Worm (Caenorhabditis elegans): Measurements from ENCODE around the gene lmd-3.

lmd-3 gene

ce11 chrV:8385879-8386530 is 58.6 kb downstream of the lmd-3 start, which contains the start of gene hsp-17:
Gene hsp-17, minus strand, starts transcription at chrV:8385929.
- TF ChIP-seq ets-7 (tag; optimal IDR thresholded peaks at IDR 0.05) = no peak
- TF ChIP-seq ceh-36 (tag; optimal IDR thresholded peaks at IDR 0.05) = no peak
- TF ChIP-seq ceh-13 (GFP tag; optimal IDR thresholded peaks at IDR 0.05) = no peak
- no peak for TF ChIP-seq scrt-1 (GFP tag; IDR thresholded peaks at IDR 0.05)
- no peak for TF ChIP-seq aly-1 (tag; optimal IDR thresholded peaks at IDR 0.05)

- no peak for TF ChIP-seq tra-4 (tag; optimal IDR thresholded peaks at IDR 0.05)
- no peak for TF ChIP-seq F13C5.2 (tag; optimal IDR thresholded peaks at IDR 0.05)
- TF ChIP-seq flt-1 (GFP tag; IDR thresholded peaks at IDR 0.05) = no peak
- no peak for TF ChIP-seq ets-7 (tag; optimal IDR thresholded peaks at IDR 0.05)
- TF ChIP-seq ceh-13 (GFP tag; optimal IDR thresholded peaks at IDR 0.05) = no peak
- TF ChIP-seq ama-1 (optimal IDR thresholded peaks at IDR 0.05) = no peak
- no peak for TF ChIP-seq tbx-11 (GFP tag; IDR thresholded peaks at IDR 0.05)
- TF ChIP-seq ceh-36 (tag; optimal IDR thresholded peaks at IDR 0.05) = no peak
- no peak for TF ChIP-seq hmbx-1 (tag; optimal IDR thresholded peaks at IDR 0.05)
- TF ChIP-seq sea-1 (GFP tag; conservative IDR thresholded peaks at IDR 0.05) = no peak
- TF ChIP-seq scrt-1 (GFP tag; IDR thresholded peaks at IDR 0.05) = no peak
- TF ChIP-seq tbx-37 (GFP tag; conservative IDR thresholded peaks at IDR 0.05) = no peak
Measured at ce11 chrV:8384809-8385208, 59.8 kb downstream of the lmd-3 start.

- TF ChIP-seq hmbx-1 (tag; optimal IDR thresholded peaks at IDR 0.05) (no peak), scrt-1 (GFP tag; IDR thresholded peaks at IDR 0.05) (no peak), F13C5.2 (tag; optimal IDR thresholded peaks at IDR 0.05) (no peak), ets-7 (tag; optimal IDR thresholded peaks at IDR 0.05) (no peak), B0310.2 (tag; optimal IDR thresholded peaks at IDR 0.05) (no peak), hmg-4 (GFP tag; optimal IDR thresholded peaks at IDR 0.05) (no peak)
Measured at ce11 chrV:8383716-8384115, 60.9 kb downstream of the lmd-3 start, which contains the start of gene F52E1.14. Gene F52E1.14, plus strand, starts transcription at chrV:8383922.

ce11 chrV:8380076-8380475 is 64.5 kb downstream of the lmd-3 start:
- TF ChIP-seq ceh-13 (GFP tag; optimal IDR thresholded peaks at IDR 0.05) (no peak), ama-1 (optimal IDR thresholded peaks at IDR 0.05) (no peak), ceh-36 (tag; optimal IDR thresholded peaks at IDR 0.05) (no peak), aly-1 (tag; optimal IDR thresholded peaks at IDR 0.05) (no peak), hmg-4 (GFP tag; optimal IDR thresholded peaks at IDR 0.05) (no peak)

- TF ChIP-seq ceh-13 (GFP tag; optimal IDR thresholded peaks at IDR 0.05) = no peak
- TF ChIP-seq tra-4 (tag; optimal IDR thresholded peaks at IDR 0.05) = no peak
- no peak for TF ChIP-seq hmg-4 (GFP tag; optimal IDR thresholded peaks at IDR 0.05)
- TF ChIP-seq pes-1 (GFP tag; IDR thresholded peaks at IDR 0.05) = no peak
- no peak for TF ChIP-seq aly-1 (tag; optimal IDR thresholded peaks at IDR 0.05)
- no peak for TF ChIP-seq scrt-1 (GFP tag; IDR thresholded peaks at IDR 0.05)
- no peak for TF ChIP-seq ama-1 (optimal IDR thresholded peaks at IDR 0.05)
- TF ChIP-seq B0310.2 (tag; optimal IDR thresholded peaks at IDR 0.05) = no peak
- TF ChIP-seq tbx-11 (GFP tag; IDR thresholded peaks at IDR 0.05) = no peak
- TF ChIP-seq ceh-36 (tag; optimal IDR thresholded peaks at IDR 0.05) = no peak
- no peak for TF ChIP-seq sea-1 (GFP tag; conservative IDR thresholded peaks at IDR 0.05)
- no peak for TF ChIP-seq F13C5.2 (tag; optimal IDR thresholded peaks at IDR 0.05)
- no peak for TF ChIP-seq hnd-1 (tag; optimal IDR thresholded peaks at IDR 0.05)
- TF ChIP-seq flt-1 (GFP tag; IDR thresholded peaks at IDR 0.05) = no peak
- no peak for TF ChIP-seq ets-7 (tag; optimal IDR thresholded peaks at IDR 0.05)
Measured at ce11 chrV:8379206-8379605, 65.4 kb downstream of the lmd-3 start, which contains the start of gene F52E1.5. Gene F52E1.5, plus strand, starts transcription at chrV:8379506.

ce11 chrV:8375849-8376248 is 68.8 kb downstream of the lmd-3 start, which contains the start of gene F38E1.3:
Gene F38E1.3, plus strand, starts transcription at chrV:8376149.
- TF ChIP-seq ceh-13 (GFP tag; optimal IDR thresholded peaks at IDR 0.05) (no peak), tbx-37 (GFP tag; conservative IDR thresholded peaks at IDR 0.05) (no peak), scrt-1 (GFP tag; IDR thresholded peaks at IDR 0.05) (no peak), sea-1 (GFP tag; conservative IDR thresholded peaks at IDR 0.05) (no peak), hmg-4 (GFP tag; optimal IDR thresholded peaks at IDR 0.05) (no peak), ceh-36 (tag; optimal IDR thresholded peaks at IDR 0.05) (no peak), pes-1 (GFP tag; IDR thresholded peaks at IDR 0.05) (no peak), aly-1 (tag; optimal IDR thresholded peaks at IDR 0.05) (no peak), tbx-11 (GFP tag; IDR thresholded peaks at IDR 0.05) (no peak), tra-4 (tag; optimal IDR thresholded peaks at IDR 0.05) (no peak), B0310.2 (tag; optimal IDR thresholded peaks at IDR 0.05) (no peak), flt-1 (GFP tag; IDR thresholded peaks at IDR 0.05) (no peak), hmbx-1 (tag; optimal IDR thresholded peaks at IDR 0.05) (no peak), hnd-1 (tag; optimal IDR thresholded peaks at IDR 0.05) (no peak), ets-7 (tag; optimal IDR thresholded peaks at IDR 0.05) (no peak), ama-1 (optimal IDR thresholded peaks at IDR 0.05) (no peak), F13C5.2 (tag; optimal IDR thresholded peaks at IDR 0.05) (no peak)

ce11 chrV:8375419-8375818 is 69.2 kb downstream of the lmd-3 start, which contains the start of gene F38E1.10:
Gene F38E1.10, minus strand, starts transcription at chrV:8375519.
- TF ChIP-seq tbx-11 (GFP tag; IDR thresholded peaks at IDR 0.05) (no peak), hmbx-1 (tag; optimal IDR thresholded peaks at IDR 0.05) (no peak), tra-4 (tag; optimal IDR thresholded peaks at IDR 0.05) (no peak), ceh-36 (tag; optimal IDR thresholded peaks at IDR 0.05) (no peak), sea-1 (GFP tag; conservative IDR thresholded peaks at IDR 0.05) (no peak), hmg-4 (GFP tag; optimal IDR thresholded peaks at IDR 0.05) (no peak), F13C5.2 (tag; optimal IDR thresholded peaks at IDR 0.05) (no peak), scrt-1 (GFP tag; IDR thresholded peaks at IDR 0.05) (no peak), B0310.2 (tag; optimal IDR thresholded peaks at IDR 0.05) (no peak)

ce11 chrV:8370705-8371104 is 73.9 kb downstream of the lmd-3 start, which contains the start of gene gpa-2:
Gene gpa-2, plus strand, starts transcription at chrV:8371005.
- TF ChIP-seq ama-1 (optimal IDR thresholded peaks at IDR 0.05) (no peak), sea-1 (GFP tag; conservative IDR thresholded peaks at IDR 0.05) (no peak), ets-7 (tag; optimal IDR thresholded peaks at IDR 0.05) (no peak), hnd-1 (tag; optimal IDR thresholded peaks at IDR 0.05) (no peak), tra-4 (tag; optimal IDR thresholded peaks at IDR 0.05) (no peak), hmbx-1 (tag; optimal IDR thresholded peaks at IDR 0.05) (no peak), ceh-13 (GFP tag; optimal IDR thresholded peaks at IDR 0.05) (no peak)
